Worm (Caenorhabditis elegans): ENCODE data around the gene clec-208.

- TF ChIP-seq unc-62 (GFP tag; optimal IDR thresholded peaks at IDR 0.05) (no peak), lin-13 (tag; optimal IDR thresholded peaks at IDR 0.05) (no peak)
Measured at ce11 chrV:2139918-2140317, 42.2 kb downstream of the clec-208 start, which contains the start of gene F22F7.7.
